Fruit fly (Drosophila melanogaster) Kc167 (cell line): Measurements from ENCODE around the gene bdwf.
"Not testable (repeated sequence)": the region's sequence is repeated elsewhere in the genome, so short reads cannot be mapped to it uniquely, and the experiment has no call there.

Experiments
- Myc ChIP-seq: fragments of >200 bp; optimal IDR thresholded peaks from 2 replicates; lab custom pipeline; 2017; ENCODE audit warnings: missing external identifiers
- Sin3A ChIP-seq: fragments of >200 bp; optimal IDR thresholded peaks from 2 replicates; lab custom pipeline; 2018; ENCODE audit warnings: missing external identifiers
- h ChIP-seq: fragments of >200 bp; optimal IDR thresholded peaks from 3 replicates; lab custom pipeline; 2018; ENCODE audit warnings: missing external identifiers
- insv ChIP-seq: fragments of >200 bp; optimal IDR thresholded peaks from 3 replicates; lab custom pipeline; 2018; ENCODE audit warnings: missing external identifiers
- psq ChIP-seq: fragments of >200 bp; optimal IDR thresholded peaks from 2 replicates; lab custom pipeline; 2017; ENCODE audit warnings: missing external identifiers
- ttk ChIP-seq: sonication (Bioruptor generic); optimal IDR thresholded peaks from 2 replicates; lab custom pipeline; 2017; ENCODE audit warnings: missing external identifiers

Gene bdwf

dm6 chr3R:17020956-17021355 is 22.0 kb downstream of the bdwf start, which contains the start of gene Adsl:
TSS of gene Adsl (minus strand) at chr3R:17021120.
- TF ChIP-seq ttk (no peak), Sin3A (no peak), h (lab: Kevin White, UChicago) (no peak), Myc (lab: Kevin White, UChicago) (no peak), psq (lab: Kevin White, UChicago) (no peak)

DNA sequence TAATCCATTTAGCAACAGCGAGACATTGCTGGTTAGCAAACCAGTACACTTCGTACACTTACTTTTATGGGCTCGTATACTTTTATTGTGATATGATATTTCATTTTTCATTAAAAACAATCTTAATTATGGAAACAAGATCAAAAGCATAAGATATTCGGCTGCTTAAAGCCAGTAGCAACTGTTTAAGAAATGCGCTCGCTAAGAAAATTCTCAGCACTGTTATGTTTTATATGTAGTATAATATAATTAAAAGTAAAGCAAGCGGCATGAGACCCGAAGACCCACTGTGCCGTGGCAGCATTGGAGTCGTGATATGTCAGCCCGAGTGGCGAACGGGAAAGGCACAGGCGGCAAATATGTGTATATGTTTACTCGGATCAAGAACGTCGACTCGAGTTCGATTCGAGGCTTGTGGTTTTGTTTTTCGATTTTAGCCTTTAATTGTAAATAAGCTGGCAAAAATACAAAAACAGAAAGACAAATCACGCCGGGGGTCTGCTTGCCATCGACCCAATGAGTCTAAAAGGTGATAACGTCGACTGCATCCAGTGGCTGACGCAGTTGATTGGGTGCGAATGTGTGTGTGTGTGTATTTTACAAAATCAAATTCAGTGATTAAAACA is 23.9 kb downstream of the bdwf start:
- no peak for TF ChIP-seq h (lab: Kevin White, UChicago)
- TF ChIP-seq Sin3A: no peak
- TF ChIP-seq Myc (lab: Kevin White, UChicago): no peak
- TF ChIP-seq ttk: no peak
- TF ChIP-seq psq (lab: Kevin White, UChicago): no peak
- TF ChIP-seq insv: no peak

dm6 chr3R:17016193-17016592 is 26.7 kb downstream of the bdwf start:
- no peak for TF ChIP-seq h (lab: Kevin White, UChicago)
- no peak for TF ChIP-seq Sin3A
- no peak for TF ChIP-seq Myc (lab: Kevin White, UChicago)
- TF ChIP-seq psq (lab: Kevin White, UChicago): no peak
- TF ChIP-seq insv: no peak
- no peak for TF ChIP-seq ttk

DNA sequence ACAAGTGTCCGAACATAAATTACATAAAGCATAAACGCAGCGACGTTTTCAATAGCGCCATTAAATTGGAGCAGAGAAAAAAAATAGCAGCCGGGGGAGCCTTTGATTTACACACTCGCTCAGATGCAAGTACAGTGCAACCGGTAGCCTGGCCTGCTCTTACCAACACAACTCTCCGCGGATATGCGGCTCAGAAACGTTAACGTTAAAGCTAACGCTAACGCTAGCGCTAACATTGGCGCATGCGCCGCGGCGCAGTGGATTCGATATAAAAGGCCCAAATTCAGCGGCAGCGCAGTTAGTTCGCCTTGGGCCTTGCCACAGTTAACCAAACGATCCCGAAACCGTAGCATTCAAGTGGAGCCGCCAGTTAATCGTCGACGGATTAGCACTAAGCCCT is 28.7 kb downstream of the bdwf start, which contains the start of gene Pxd:
TSS of gene Pxd (plus strand) at position 301 of the 400 bp plus-strand sequence.
- no peak for TF ChIP-seq Myc (lab: Kevin White, UChicago)
- TF ChIP-seq psq (lab: Kevin White, UChicago): no peak
- TF ChIP-seq Sin3A: no peak
- no peak for TF ChIP-seq insv
- TF ChIP-seq ttk: no peak
- TF ChIP-seq h (lab: Kevin White, UChicago): no peak

- no peak for TF ChIP-seq insv
- TF ChIP-seq psq (lab: Kevin White, UChicago): no peak
- TF ChIP-seq h (lab: Kevin White, UChicago): no peak
- TF ChIP-seq ttk: no peak
- TF ChIP-seq Sin3A: no peak
- no peak for TF ChIP-seq Myc (lab: Kevin White, UChicago)
These were observed 34.3 kb downstream of the bdwf start for dm6 chr3R:17008675-17009022.

DNA sequence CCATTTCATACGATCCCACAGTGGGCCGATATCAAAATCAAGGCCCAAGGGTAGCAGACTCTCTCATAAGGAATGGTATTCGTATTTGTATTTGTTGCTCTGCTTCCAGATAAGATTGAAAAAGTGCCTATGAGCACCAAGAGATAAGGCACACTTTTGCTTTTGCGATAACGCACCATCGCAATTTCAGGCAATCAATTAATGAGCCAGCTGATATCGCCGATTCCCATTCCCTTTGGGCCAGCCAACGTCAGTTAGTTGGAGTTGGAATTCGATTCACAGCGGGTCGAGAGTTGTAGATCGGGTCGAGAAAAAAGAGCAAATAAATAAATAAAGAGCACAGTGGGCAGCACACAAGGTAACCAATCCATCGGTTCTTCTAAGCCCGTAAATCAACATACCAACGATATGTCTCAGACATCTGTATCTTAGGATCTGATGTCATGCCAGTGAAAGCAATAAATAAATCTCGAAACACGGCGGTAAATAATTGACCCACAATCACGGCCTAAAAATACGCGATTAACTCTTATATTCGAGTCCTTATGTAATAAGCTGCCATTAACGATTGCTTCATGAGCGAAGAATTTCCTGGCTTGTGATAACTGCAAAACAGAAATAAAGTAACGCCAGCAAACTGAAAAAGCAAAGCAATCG is 34.8 kb downstream of the bdwf start, which contains the start of gene CG8907:
TSS of gene CG8907 (plus strand) at position 252 of the 657 bp plus-strand sequence.
- TF ChIP-seq h (lab: Kevin White, UChicago): no peak
- TF ChIP-seq Myc (lab: Kevin White, UChicago): no peak
- TF ChIP-seq ttk: no peak
- no peak for TF ChIP-seq psq (lab: Kevin White, UChicago)

- TF ChIP-seq ttk (no peak), Myc (lab: Kevin White, UChicago) (no peak), insv (no peak), psq (lab: Kevin White, UChicago) (no peak), Sin3A (no peak)
These were observed 35.6 kb downstream of the bdwf start for dm6 chr3R:17007336-17007735.

DNA sequence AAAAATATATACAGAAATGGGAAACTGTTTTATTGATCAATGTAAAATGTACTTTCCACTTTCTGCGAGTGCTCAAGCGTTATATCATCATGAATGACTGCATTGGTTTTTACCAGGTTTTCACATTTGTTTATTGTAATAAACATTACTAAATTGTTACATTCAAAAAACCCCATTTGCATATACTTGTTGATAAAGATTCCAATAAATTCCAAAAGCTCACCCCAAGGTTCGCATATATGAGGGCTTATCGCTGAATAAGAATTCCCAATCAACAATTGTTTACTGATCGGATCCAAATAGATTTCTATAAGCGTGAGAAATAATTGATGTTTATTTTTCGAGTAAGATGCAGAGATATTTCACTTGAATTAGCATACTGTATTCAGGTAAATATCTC is 39.5 kb downstream of the bdwf start:
- TF ChIP-seq psq (lab: Kevin White, UChicago) (no peak), ttk (no peak), Sin3A (no peak), h (lab: Kevin White, UChicago) (no peak), insv (no peak), Myc (lab: Kevin White, UChicago) (no peak)

- TF ChIP-seq Sin3A (no peak), ttk (no peak), psq (lab: Kevin White, UChicago) (no peak), Myc (lab: Kevin White, UChicago) (no peak), insv (no peak), h (lab: Kevin White, UChicago) (no peak)
These were observed 40.5 kb downstream of the bdwf start, which contains the start of the genes Sf3a1 and Irc for dm6 chr3R:17002218-17003110. TSS of gene Sf3a1 (minus strand) at chr3R:17002355. TSS of gene Irc (plus strand) at chr3R:17002875.

- TF ChIP-seq h (lab: Kevin White, UChicago) (no peak), psq (lab: Kevin White, UChicago) (no peak), Myc (lab: Kevin White, UChicago) (no peak), insv (no peak), Sin3A (no peak), ttk (no peak)
These were observed 46.6 kb downstream of the bdwf start, which contains the start of the genes EMC2A and CG3534 for dm6 chr3R:16996059-16996959. TSS of gene EMC2A (minus strand) at chr3R:16996071. TSS of gene CG3534 (plus strand) at chr3R:16996446.

- not testable (repeated sequence) for TF ChIP-seq insv; ttk; psq (lab: Kevin White, UChicago)
These were observed 50.2 kb downstream of the bdwf start, which contains the start of gene CG31274 for dm6 chr3R:16992716-16993115. TSS of gene CG31274 (plus strand) at chr3R:16993016.
